Fruit fly (Drosophila melanogaster) whole organism, embryonic: ENCODE results near the gene CG11634.

ENCODE experiments used
- C15 ChIP-seq: fragments of 200-800 bp; sonication (Bioruptor generic); IDR thresholded peaks from 3 replicates; pipeline ENCODE4 v1.3.6; 2022; ENCODE audit warnings: missing biosample characterization, missing genetic modification characterization
- CG10366 ChIP-seq: fragments of 200-800 bp; sonication (Bioruptor generic); IDR thresholded peaks from 2 replicates; pipeline ENCODE4 v1.3.6; 2022; ENCODE audit warnings: missing biosample characterization, missing genetic modification characterization
- CG10959 ChIP-seq: fragments of 200-800 bp; sonication (Bioruptor generic); IDR thresholded peaks from 2 replicates; pipeline ENCODE4 v1.3.6; 2022; ENCODE audit warnings: missing biosample characterization, missing genetic modification characterization
- CG11695 ChIP-seq: fragments of 200-800 bp; sonication (Bioruptor generic); IDR thresholded peaks from 3 replicates; pipeline ENCODE4 v1.3.6; 2022; ENCODE audit warnings: missing biosample characterization, missing genetic modification characterization
- CG12391 ChIP-seq: fragments of 200-800 bp; sonication (Bioruptor generic); optimal IDR thresholded peaks from 3 replicates; lab custom pipeline; 2018; ENCODE audit warnings: missing biosample characterization, mild to moderate bottlenecking, missing genetic modification characterization, moderate library complexity
- CG12769 ChIP-seq: fragments of 200-800 bp; sonication (Bioruptor generic); optimal IDR thresholded peaks from 2 replicates; lab custom pipeline; 2019; ENCODE audit warnings: missing biosample characterization, mild to moderate bottlenecking, missing genetic modification characterization, moderate library complexity
- CG14710 ChIP-seq: fragments of 200-800 bp; sonication (Bioruptor generic); optimal IDR thresholded peaks from 3 replicates; lab custom pipeline; 2019; ENCODE audit warnings: missing biosample characterization, mild to moderate bottlenecking, missing genetic modification characterization, moderate library complexity
- CG1529 ChIP-seq: fragments of 200-800 bp; sonication (Bioruptor generic); optimal IDR thresholded peaks from 3 replicates; lab custom pipeline; 2018; ENCODE audit warnings: missing biosample characterization, missing genetic modification characterization
- CG17612 ChIP-seq: fragments of 200-800 bp; sonication (Bioruptor generic); IDR thresholded peaks from 2 replicates; pipeline ENCODE4 v1.3.6; 2022; ENCODE audit warnings: missing biosample characterization, missing genetic modification characterization
- CG1792 ChIP-seq: fragments of 200-800 bp; sonication (Bioruptor generic); optimal IDR thresholded peaks from 2 replicates; lab custom pipeline; 2016; ENCODE audit warnings: missing biosample characterization, missing genetic modification characterization
- CG2199 ChIP-seq: fragments of 200-800 bp; sonication (Bioruptor generic); IDR thresholded peaks from 3 replicates; pipeline ENCODE4 v1.3.6; 2022; ENCODE audit warnings: missing biosample characterization, missing genetic modification characterization
- CG4424 ChIP-seq: fragments of 200-800 bp; sonication (Bioruptor generic); optimal IDR thresholded peaks from 3 replicates; lab custom pipeline; 2016; ENCODE audit warnings: missing biosample characterization, missing genetic modification characterization
- CG4820 ChIP-seq: fragments of 200-800 bp; sonication (Bioruptor generic); optimal IDR thresholded peaks from 3 replicates; lab custom pipeline; 2016; ENCODE audit warnings: missing biosample characterization, missing genetic modification characterization
- CG6765 ChIP-seq: fragments of 200-800 bp; sonication (Bioruptor generic); optimal IDR thresholded peaks from 3 replicates; lab custom pipeline; 2017; ENCODE audit warnings: missing biosample characterization, mild to moderate bottlenecking, missing genetic modification characterization
- CG8478 ChIP-seq: fragments of >200 bp; optimal IDR thresholded peaks from 2 replicates; lab custom pipeline; 2018
- CG9727 ChIP-seq: fragments of 200-800 bp; sonication (Bioruptor generic); optimal IDR thresholded peaks from 3 replicates; lab custom pipeline; 2017; ENCODE audit warnings: missing biosample characterization, mild to moderate bottlenecking, missing genetic modification characterization
- CTCF ChIP-seq: fragments of 200-800 bp; sonication (Bioruptor generic); optimal IDR thresholded peaks from 2 replicates; lab custom pipeline; 2017; ENCODE audit warnings: missing biosample characterization, mild to moderate bottlenecking, missing genetic modification characterization, moderate library complexity
- Camta ChIP-seq: fragments of 200-800 bp; sonication (Bioruptor generic); optimal IDR thresholded peaks from 2 replicates; lab custom pipeline; 2016; ENCODE audit warnings: missing biosample characterization, missing genetic modification characterization
- Dbx ChIP-seq: fragments of 200-800 bp; sonication (Bioruptor generic); IDR thresholded peaks from 3 replicates; pipeline ENCODE4 v1.3.6; 2022; ENCODE audit warnings: missing biosample characterization, missing genetic modification characterization
- Dip2 ChIP-seq: fragments of 200-800 bp; sonication (Bioruptor generic); IDR thresholded peaks from 2 replicates; pipeline ENCODE4 v1.3.6; 2022; ENCODE audit warnings: missing biosample characterization, missing genetic modification characterization
- E2f2 ChIP-seq: fragments of 200-800 bp; sonication (Bioruptor generic); IDR thresholded peaks from 2 replicates; pipeline ENCODE4 v1.3.6; 2022; ENCODE audit warnings: missing biosample characterization, missing genetic modification characterization
- H2.0 ChIP-seq: fragments of 200-800 bp; sonication (Bioruptor generic); IDR thresholded peaks from 2 replicates; pipeline ENCODE4 v1.3.6; 2022; ENCODE audit warnings: missing biosample characterization, missing genetic modification characterization
- Hr39 ChIP-seq: fragments of >200 bp; optimal IDR thresholded peaks from 2 replicates; lab custom pipeline; 2017
- Lim3 ChIP-seq: fragments of 200-800 bp; sonication (Bioruptor generic); IDR thresholded peaks from 2 replicates; pipeline ENCODE4 v1.3.6; 2022; ENCODE audit warnings: missing biosample characterization, missing genetic modification characterization
- Mrtf ChIP-seq: fragments of 200-800 bp; sonication (Bioruptor generic); IDR thresholded peaks from 3 replicates; pipeline ENCODE4 v1.3.6; 2022; ENCODE audit warnings: missing biosample characterization, missing genetic modification characterization
- NFAT ChIP-seq: fragments of 200-800 bp; sonication (Bioruptor generic); IDR thresholded peaks from 2 replicates; pipeline ENCODE4 v1.3.6; 2022; ENCODE audit warnings: missing biosample characterization, missing genetic modification characterization
- Nf-YB ChIP-seq: fragments of 200-800 bp; sonication (Bioruptor generic); optimal IDR thresholded peaks from 3 replicates; lab custom pipeline; 2019; ENCODE audit warnings: missing biosample characterization, mild to moderate bottlenecking, missing genetic modification characterization, moderate library complexity
- Oli ChIP-seq: fragments of 200-800 bp; sonication (Bioruptor generic); optimal IDR thresholded peaks from 2 replicates; lab custom pipeline; 2018; ENCODE audit warnings: missing biosample characterization, mild to moderate bottlenecking, missing genetic modification characterization, moderate library complexity
- Ravus ChIP-seq: fragments of 200-800 bp; sonication (Bioruptor generic); IDR thresholded peaks from 2 replicates; pipeline ENCODE4 v1.3.6; 2022; ENCODE audit warnings: missing biosample characterization, missing genetic modification characterization
- Sox102F ChIP-seq: fragments of 200-800 bp; sonication (Bioruptor generic); optimal IDR thresholded peaks from 2 replicates; lab custom pipeline; 2018; ENCODE audit warnings: missing biosample characterization, mild to moderate bottlenecking, missing genetic modification characterization, moderate library complexity
- Spps ChIP-seq: fragments of 200-800 bp; sonication (Bioruptor generic); optimal IDR thresholded peaks from 2 replicates; lab custom pipeline; 2018; ENCODE audit warnings: missing biosample characterization, mild to moderate bottlenecking, missing genetic modification characterization
- Sry-δ ChIP-seq: fragments of 200-800 bp; sonication (Bioruptor generic); optimal IDR thresholded peaks from 2 replicates; lab custom pipeline; 2016; ENCODE audit warnings: missing biosample characterization, missing genetic modification characterization
- Taf1 ChIP-seq: fragments of 200-800 bp; sonication (Bioruptor generic); IDR thresholded peaks from 2 replicates; pipeline ENCODE4 v1.3.6; 2022; ENCODE audit warnings: missing biosample characterization, missing genetic modification characterization
- br ChIP-seq: fragments of >200 bp; optimal IDR thresholded peaks from 2 replicates; lab custom pipeline; 2017
- croc ChIP-seq: fragments of 200-800 bp; sonication (Bioruptor generic); conservative IDR thresholded peaks from 3 replicates; pipeline ENCODE4 v1.3.6; 2022; ENCODE audit warnings: missing biosample characterization, missing genetic modification characterization
- crol ChIP-seq: fragments of 200-800 bp; sonication (Bioruptor generic); IDR thresholded peaks from 2 replicates; pipeline ENCODE4 v1.3.6; 2022; ENCODE audit warnings: missing biosample characterization, missing genetic modification characterization
- dimm ChIP-seq: fragments of 200-800 bp; sonication (Bioruptor generic); IDR thresholded peaks from 2 replicates; pipeline ENCODE4 v1.3.6; 2022; ENCODE audit warnings: missing biosample characterization, missing genetic modification characterization
- grn ChIP-seq: fragments of 200-800 bp; sonication (Bioruptor generic); optimal IDR thresholded peaks from 3 replicates; lab custom pipeline; 2017; ENCODE audit warnings: missing biosample characterization, missing genetic modification characterization
- hb ChIP-seq: fragments of 200-800 bp; sonication (Bioruptor generic); IDR thresholded peaks from 3 replicates; pipeline ENCODE4 v1.3.6; 2022; ENCODE audit warnings: missing biosample characterization, missing genetic modification characterization; ENCODE audit not compliant: partially characterized antibody
- her ChIP-seq: fragments of 200-800 bp; sonication (Bioruptor generic); optimal IDR thresholded peaks from 2 replicates; lab custom pipeline; 2016; ENCODE audit warnings: missing biosample characterization, missing genetic modification characterization
- jing ChIP-seq: fragments of 200-800 bp; sonication (Bioruptor generic); optimal IDR thresholded peaks from 2 replicates; lab custom pipeline; 2018; ENCODE audit warnings: missing biosample characterization, mild to moderate bottlenecking, missing genetic modification characterization
- luna ChIP-seq: fragments of 200-800 bp; sonication (Bioruptor generic); optimal IDR thresholded peaks from 2 replicates; lab custom pipeline; 2016; ENCODE audit warnings: missing biosample characterization, missing genetic modification characterization
- nau ChIP-seq: fragments of 200-800 bp; sonication (Bioruptor generic); optimal IDR thresholded peaks from 3 replicates; lab custom pipeline; 2017; ENCODE audit warnings: missing biosample characterization, mild to moderate bottlenecking, missing genetic modification characterization, missing genetic modification reagents
- org-1 ChIP-seq: fragments of 200-800 bp; sonication (Bioruptor generic); optimal IDR thresholded peaks from 2 replicates; lab custom pipeline; 2017; ENCODE audit warnings: missing biosample characterization, missing genetic modification characterization
- phol ChIP-seq: fragments of 200-800 bp; sonication (Bioruptor generic); optimal IDR thresholded peaks from 3 replicates; lab custom pipeline; 2018; ENCODE audit warnings: missing biosample characterization, mild to moderate bottlenecking, missing genetic modification characterization, moderate library complexity
- prd ChIP-seq, 3 experiments: fragments of >200 bp in 2 of 3; fragments of 200-800 bp in 1 of 3; sonication (Bioruptor generic) in 1 of 3; optimal IDR thresholded peaks in 2 of 3; IDR thresholded peaks in 1 of 3; 2 replicates in 2 of 3; 3 replicates in 1 of 3; pipeline versions ENCODE4 v1.3.6 to Lab custom; 2017 to 2022; ENCODE audit warnings: missing biosample characterization in 1 of 3, missing genetic modification characterization in 1 of 3
- scrt ChIP-seq: fragments of 200-800 bp; sonication (Bioruptor generic); optimal IDR thresholded peaks from 2 replicates; lab custom pipeline; 2018; ENCODE audit warnings: missing biosample characterization, mild to moderate bottlenecking, missing genetic modification characterization, moderate library complexity
- sd ChIP-seq: fragments of 200-800 bp; sonication (Bioruptor generic); optimal IDR thresholded peaks from 3 replicates; lab custom pipeline; 2018; ENCODE audit warnings: missing biosample characterization, mild to moderate bottlenecking, missing genetic modification characterization, moderate library complexity
- sens ChIP-seq: fragments of 200-800 bp; sonication (Bioruptor generic); peaks from one replicate; lab custom pipeline; 2016; ENCODE audit warnings: missing biosample characterization, missing genetic modification characterization
- sens-2 ChIP-seq: fragments of 200-800 bp; sonication (Bioruptor generic); IDR thresholded peaks from 2 replicates; pipeline ENCODE4 v1.3.6; 2022; ENCODE audit warnings: missing biosample characterization, missing genetic modification characterization
- sr ChIP-seq: fragments of 200-800 bp; sonication (Bioruptor generic); IDR thresholded peaks from 3 replicates; pipeline ENCODE4 v1.3.6; 2022; ENCODE audit warnings: missing biosample characterization, missing genetic modification characterization
- trh ChIP-seq: fragments of 200-800 bp; sonication (Bioruptor generic); optimal IDR thresholded peaks from 2 replicates; lab custom pipeline; 2016; ENCODE audit warnings: missing biosample characterization, missing genetic modification characterization
- unpg ChIP-seq: fragments of 200-800 bp; sonication (Bioruptor generic); optimal IDR thresholded peaks from 3 replicates; lab custom pipeline; 2018; ENCODE audit warnings: missing biosample characterization, mild to moderate bottlenecking, missing genetic modification characterization, moderate library complexity
- wek ChIP-seq: fragments of 200-800 bp; sonication (Bioruptor generic); optimal IDR thresholded peaks from 3 replicates; lab custom pipeline; 2018; ENCODE audit warnings: missing biosample characterization, mild to moderate bottlenecking, missing genetic modification characterization, moderate library complexity

Gene CG11634

DNA sequence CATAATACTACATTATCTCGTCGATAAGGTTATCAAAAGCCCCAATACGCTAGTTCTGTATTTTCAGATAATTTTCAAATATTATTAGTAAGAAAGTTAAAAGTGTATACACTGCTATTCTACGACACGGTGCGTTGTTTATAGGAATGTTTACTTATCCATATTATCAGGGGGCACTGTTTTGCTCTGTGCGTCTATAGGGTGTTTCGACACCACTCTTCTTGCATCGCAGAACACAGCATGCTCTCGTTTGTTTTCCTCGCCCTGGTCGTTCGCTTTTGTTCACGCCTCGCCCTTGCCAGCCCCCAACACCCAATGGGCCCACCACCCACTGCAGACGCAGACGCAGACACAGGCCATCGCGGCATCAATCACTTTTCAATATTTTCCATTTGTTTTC lies 29.8 kb upstream of the CG11634 start (continued):
- TF ChIP-seq scrt (GFP tag; lab: Kevin White, UChicago) (no peak), Taf1 (GFP tag; lab: Robert Waterston, UW) (no peak), Sry-δ (GFP tag; lab: Kevin White, UChicago) (no peak), phol (tag; lab: Kevin White, UChicago) (no peak), CG6765 (GFP tag; lab: Kevin White, UChicago) (no peak), CG1792 (GFP tag; lab: Kevin White, UChicago) (no peak), CG9727 (GFP tag; lab: Kevin White, UChicago) (no peak), Ravus (no peak), CG2199 (peak; percentile 87; the same call in 2 of the 3 replicates), NFAT (no peak), Sox102F (GFP tag; lab: Kevin White, UChicago) (no peak), unpg (GFP tag; lab: Kevin White, UChicago) (no peak), Mrtf (no peak), Camta (GFP tag; lab: Kevin White, UChicago) (no peak), Nf-YB (GFP tag; lab: Kevin White, UChicago) (peak; percentile 20), croc (GFP tag; lab: Robert Waterston, UW) (no peak), C15 (GFP tag; lab: Robert Waterston, UW) (no peak)

DNA sequence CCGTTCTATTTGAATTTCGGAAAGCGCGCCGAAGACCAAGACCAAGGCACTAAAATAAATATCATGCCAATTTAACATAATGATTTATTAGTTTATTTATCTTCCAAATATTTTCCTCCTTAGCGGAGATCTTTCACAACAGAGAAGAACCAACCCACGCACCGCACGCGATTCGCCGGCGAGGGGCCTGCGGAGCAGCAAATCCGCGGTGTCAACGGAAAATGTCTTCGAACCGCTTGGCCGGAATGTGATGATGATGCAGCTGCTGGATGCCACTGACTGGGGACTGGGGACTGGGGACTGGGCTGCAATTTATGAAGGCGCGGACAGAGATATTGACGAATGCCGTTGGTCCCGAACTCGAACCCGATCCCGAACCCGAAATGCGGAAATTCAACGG lies 28.5 kb upstream of the CG11634 start:
- no peak for TF ChIP-seq CG12391 (tag; lab: Kevin White, UChicago)
- no peak for TF ChIP-seq CG10959 (GFP tag; lab: Robert Waterston, UW)
- no peak for TF ChIP-seq grn (GFP tag; lab: Kevin White, UChicago)
- TF ChIP-seq sd (tag; lab: Kevin White, UChicago): peak; percentile 91
- no peak for TF ChIP-seq wek (GFP tag; lab: Kevin White, UChicago)
- TF ChIP-seq Dbx (GFP tag; lab: Robert Waterston, UW): no peak
- peak; percentile 86 for TF ChIP-seq nau (GFP tag; lab: Kevin White, UChicago)
- no peak for TF ChIP-seq sens-2
- TF ChIP-seq hb: no peak
- TF ChIP-seq dimm (GFP tag; lab: Robert Waterston, UW): no peak
- no peak for TF ChIP-seq Sox102F (GFP tag; lab: Kevin White, UChicago)
- TF ChIP-seq CG14710 (tag; lab: Kevin White, UChicago): no peak
- no peak for TF ChIP-seq E2f2
- TF ChIP-seq CTCF (GFP tag; lab: Kevin White, UChicago): no peak
- TF ChIP-seq crol (GFP tag; lab: Robert Waterston, UW): 0 out of 2 replicates have a peak, but pooled peaks have one; percentile 50
- TF ChIP-seq sr (GFP tag; lab: Robert Waterston, UW): peak; percentile 99
- TF ChIP-seq CG8478 (lab: Kevin White, UChicago): no peak
- TF ChIP-seq org-1 (GFP tag; lab: Kevin White, UChicago): no peak
- TF ChIP-seq Hr39: no peak
- peak; percentile 29 for TF ChIP-seq sens (GFP tag; lab: Kevin White, UChicago)
- TF ChIP-seq CG10366 (GFP tag; lab: Robert Waterston, UW): no peak
- TF ChIP-seq CG12769 (tag; lab: Kevin White, UChicago): peak; percentile 48
- TF ChIP-seq CG17612: no peak
- TF ChIP-seq prd (optimal IDR thresholded peaks at IDR 0.05; lab: Kevin White, UChicago): no peak
- TF ChIP-seq prd (GFP tag; IDR thresholded peaks at IDR 0.05; lab: Robert Waterston, UW): no peak
- no peak for TF ChIP-seq CG11695
- no peak for TF ChIP-seq H2.0 (GFP tag; lab: Robert Waterston, UW)
- TF ChIP-seq her (GFP tag; lab: Kevin White, UChicago): no peak
- TF ChIP-seq luna: no peak
- no peak for TF ChIP-seq Spps
- TF ChIP-seq br (lab: Kevin White, UChicago): no peak
- TF ChIP-seq Oli: no peak
- no peak for TF ChIP-seq CG9727 (GFP tag; lab: Kevin White, UChicago)
- TF ChIP-seq CG4424: no peak
- TF ChIP-seq jing (GFP tag; lab: Kevin White, UChicago): no peak
- no peak for TF ChIP-seq CG1529
- no peak for TF ChIP-seq Lim3 (GFP tag; lab: Robert Waterston, UW)
- TF ChIP-seq trh (GFP tag; lab: Kevin White, UChicago): no peak
- no peak for TF ChIP-seq Dip2 (GFP tag; lab: Robert Waterston, UW)
- TF ChIP-seq CG4820 (GFP tag; lab: Kevin White, UChicago): no peak
